Worm (Caenorhabditis elegans): ENCODE data around the gene F42A10.9.

Gene F42A10.9

ce11 chrIII:6210215-6210822 lies 45.9 kb downstream of the F42A10.9 start:
- TF ChIP-seq ref-2 (tag; optimal IDR thresholded peaks at IDR 0.05) (no peak), pag-3 (tag; optimal IDR thresholded peaks at IDR 0.05; ENCODE audit: borderline replicate concordance) (no peak), ceh-18 (tag; optimal IDR thresholded peaks at IDR 0.05) (no peak), unc-42 (tag; optimal IDR thresholded peaks at IDR 0.05) (no peak), hlh-30 (tag; optimal IDR thresholded peaks at IDR 0.05; ENCODE audit: insufficient read depth) (no peak), hlh-15 (tag; optimal IDR thresholded peaks at IDR 0.05) (no peak), pqm-1 (tag; optimal IDR thresholded peaks at IDR 0.05) (no peak), ztf-16 (tag; optimal IDR thresholded peaks at IDR 0.05) (no peak), elt-4 (tag; optimal IDR thresholded peaks at IDR 0.05) (no peak), lin-11 (tag; optimal IDR thresholded peaks at IDR 0.05) (no peak), hlh-8 (tag; optimal IDR thresholded peaks at IDR 0.05) (no peak), ceh-9 (tag; optimal IDR thresholded peaks at IDR 0.05) (no peak), fkh-6 (tag; optimal IDR thresholded peaks at IDR 0.05) (no peak), ceh-30 (tag; optimal IDR thresholded peaks at IDR 0.05) (no peak), K02D7.2 (tag; optimal IDR thresholded peaks at IDR 0.05) (no peak), pha-2 (tag; optimal IDR thresholded peaks at IDR 0.05) (no peak), lim-6 (tag; optimal IDR thresholded peaks at IDR 0.05) (no peak), nfya-1 (tag; optimal IDR thresholded peaks at IDR 0.05) (no peak)

ce11 chrIII:6213915-6214314 lies 49.5 kb downstream of the F42A10.9 start, which contains the start of gene C23G10.10:
C23G10.10 (minus strand) TSS chrIII:6214015.
- TF ChIP-seq fkh-6 (tag; optimal IDR thresholded peaks at IDR 0.05) (no peak), nhr-11 (tag; optimal IDR thresholded peaks at IDR 0.05) (no peak), rnt-1 (tag; optimal IDR thresholded peaks at IDR 0.05) (no peak), lin-11 (tag; optimal IDR thresholded peaks at IDR 0.05) (no peak), F13H6.1 (tag; optimal IDR thresholded peaks at IDR 0.05) (no peak), sdc-2 (tag; optimal IDR thresholded peaks at IDR 0.05) (no peak), ceh-18 (tag; optimal IDR thresholded peaks at IDR 0.05) (no peak), ceh-22 (tag; optimal IDR thresholded peaks at IDR 0.05) (no peak), sox-4 (tag; optimal IDR thresholded peaks at IDR 0.05) (no peak), ztf-16 (tag; optimal IDR thresholded peaks at IDR 0.05) (no peak), ceh-14 (tag; optimal IDR thresholded peaks at IDR 0.05) (no peak), pros-1 (tag; optimal IDR thresholded peaks at IDR 0.05) (no peak), ahr-1 (tag; optimal IDR thresholded peaks at IDR 0.05) (no peak), madf-2 (tag; optimal IDR thresholded peaks at IDR 0.05) (no peak), odd-2 (tag; optimal IDR thresholded peaks at IDR 0.05) (no peak), pha-2 (tag; optimal IDR thresholded peaks at IDR 0.05) (no peak), pax-1 (tag; optimal IDR thresholded peaks at IDR 0.05) (no peak)

DNA sequence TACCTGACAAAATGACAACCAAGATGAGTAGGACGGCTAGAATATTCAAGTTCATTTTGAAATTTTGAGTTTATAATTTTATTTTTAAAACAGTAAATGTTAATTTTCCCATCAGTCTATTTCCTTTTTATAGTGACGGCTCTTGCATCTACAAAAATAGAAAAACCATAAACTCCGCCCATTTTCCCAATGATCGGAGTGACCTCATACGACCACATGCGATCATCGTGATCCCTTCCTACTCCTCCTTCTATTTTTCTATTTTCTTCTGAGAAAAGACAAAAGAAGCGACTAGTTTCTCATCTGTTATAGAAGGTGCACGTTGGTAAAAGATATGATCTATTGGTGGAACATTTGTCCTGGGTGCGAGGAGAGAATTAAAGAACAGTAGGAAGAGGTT lies 51.1 kb downstream of the F42A10.9 start, which contains the start of gene C23G10.11:
Gene C23G10.11, minus strand, starts transcription at position 101 of the 400 bp plus-strand sequence.
- no peak for TF ChIP-seq hlh-8 (tag; optimal IDR thresholded peaks at IDR 0.05)
- no peak for TF ChIP-seq C08G9.2 (tag; optimal IDR thresholded peaks at IDR 0.05)
- no peak for TF ChIP-seq unc-86 (tag; optimal IDR thresholded peaks at IDR 0.05)
- TF ChIP-seq Y22D7AL.16 (tag; optimal IDR thresholded peaks at IDR 0.05): no peak
- no peak for TF ChIP-seq K09A11.1 (tag; optimal IDR thresholded peaks at IDR 0.05; ENCODE audit: insufficient read depth)
- no peak for TF ChIP-seq ama-1 (optimal IDR thresholded peaks at IDR 0.05)
- TF ChIP-seq syd-9 (tag; optimal IDR thresholded peaks at IDR 0.05): no peak
- TF ChIP-seq ceh-18 (tag; optimal IDR thresholded peaks at IDR 0.05): no peak
- TF ChIP-seq hlh-6 (tag; optimal IDR thresholded peaks at IDR 0.05): no peak
- TF ChIP-seq tbx-7 (tag; optimal IDR thresholded peaks at IDR 0.05): no peak
- TF ChIP-seq sdc-2 (tag; optimal IDR thresholded peaks at IDR 0.05): no peak
- TF ChIP-seq hlh-15 (tag; optimal IDR thresholded peaks at IDR 0.05): no peak
- TF ChIP-seq ceh-6 (GFP tag; optimal IDR thresholded peaks at IDR 0.05): no peak
- TF ChIP-seq pqm-1 (tag; optimal IDR thresholded peaks at IDR 0.05): no peak
- no peak for TF ChIP-seq pha-4 (tag; optimal IDR thresholded peaks at IDR 0.05)
- no peak for TF ChIP-seq tbx-2 (tag; optimal IDR thresholded peaks at IDR 0.05)
- TF ChIP-seq che-1 (tag; optimal IDR thresholded peaks at IDR 0.05): no peak
